Fruit fly (Drosophila melanogaster) whole organism, embryonic: ENCODE data around the gene Kdm2.

ENCODE experiments used
- Atf6 ChIP-seq: fragments of 200-800 bp; sonication (Bioruptor generic); IDR thresholded peaks from 2 replicates; pipeline ENCODE4 v1.3.6; 2022; ENCODE audit warnings: missing biosample characterization, missing genetic modification characterization
- B-H2 ChIP-seq: fragments of 200-800 bp; sonication (Bioruptor generic); optimal IDR thresholded peaks from 2 replicates; lab custom pipeline; 2018; ENCODE audit warnings: missing biosample characterization, mild to moderate bottlenecking, missing genetic modification characterization
- CG10431 ChIP-seq: fragments of 200-800 bp; sonication (Bioruptor generic); optimal IDR thresholded peaks from 3 replicates; lab custom pipeline; 2018; ENCODE audit warnings: missing biosample characterization, mild to moderate bottlenecking, missing genetic modification characterization
- CG10979 ChIP-seq: fragments of 200-800 bp; sonication (Bioruptor generic); optimal IDR thresholded peaks from 2 replicates; lab custom pipeline; 2018; ENCODE audit warnings: missing biosample characterization, mild to moderate bottlenecking, missing genetic modification characterization, moderate library complexity
- CG12659 ChIP-seq: fragments of 200-800 bp; sonication (Bioruptor generic); optimal IDR thresholded peaks from 3 replicates; lab custom pipeline; 2017; ENCODE audit warnings: mild to moderate bottlenecking, missing biosample characterization, missing genetic modification reagents, missing genetic modification characterization
- CG13287 ChIP-seq: fragments of 200-800 bp; sonication (Bioruptor generic); IDR thresholded peaks from 2 replicates; pipeline ENCODE4 v1.3.6; 2022; ENCODE audit warnings: missing biosample characterization, missing genetic modification characterization; ENCODE audit not compliant: partially characterized antibody
- CG15011 ChIP-seq: fragments of 200-800 bp; sonication (Bioruptor generic); optimal IDR thresholded peaks from 3 replicates; lab custom pipeline; 2018; ENCODE audit warnings: missing biosample characterization, mild to moderate bottlenecking, missing genetic modification characterization
- CG16813 ChIP-seq: fragments of 200-800 bp; sonication (Bioruptor generic); IDR thresholded peaks from 3 replicates; pipeline ENCODE4 v1.3.6; 2022; ENCODE audit warnings: missing biosample characterization, missing genetic modification characterization; ENCODE audit not compliant: partially characterized antibody
- CG18476 ChIP-seq: fragments of 200-800 bp; sonication (Bioruptor generic); optimal IDR thresholded peaks from 2 replicates; lab custom pipeline; 2016; ENCODE audit warnings: missing biosample characterization, mild to moderate bottlenecking, missing genetic modification characterization
- CG2116 ChIP-seq: fragments of 200-800 bp; sonication (Bioruptor generic); optimal IDR thresholded peaks from 3 replicates; lab custom pipeline; 2018; ENCODE audit warnings: missing biosample characterization, mild to moderate bottlenecking, missing genetic modification characterization
- CG2120 ChIP-seq: fragments of 200-800 bp; sonication (Bioruptor generic); optimal IDR thresholded peaks from 3 replicates; lab custom pipeline; 2016; ENCODE audit warnings: missing biosample characterization, missing genetic modification characterization
- CG2712 ChIP-seq: fragments of 200-800 bp; optimal IDR thresholded peaks from 3 replicates; lab custom pipeline; 2019; ENCODE audit warnings: missing biosample characterization, mild to moderate bottlenecking, missing genetic modification characterization, moderate library complexity
- CG3726 ChIP-seq: fragments of 200-800 bp; sonication (Bioruptor generic); IDR thresholded peaks from 3 replicates; pipeline ENCODE4, ENCODE4 v1.3.6; 2022; ENCODE audit warnings: missing biosample characterization, missing genetic modification characterization
- CG6254 ChIP-seq: fragments of 200-800 bp; sonication (Bioruptor generic); optimal IDR thresholded peaks from 3 replicates; lab custom pipeline; 2017; ENCODE audit warnings: mild to moderate bottlenecking, missing biosample characterization, missing genetic modification reagents, missing genetic modification characterization
- CG7928 ChIP-seq: fragments of 200-800 bp; sonication (Bioruptor generic); optimal IDR thresholded peaks from 2 replicates; lab custom pipeline; 2017; ENCODE audit warnings: missing biosample characterization, mild to moderate bottlenecking, missing genetic modification characterization
- CG8478 ChIP-seq: fragments of >200 bp; optimal IDR thresholded peaks from 2 replicates; lab custom pipeline; 2018
- Dbx ChIP-seq: fragments of 200-800 bp; sonication (Bioruptor generic); IDR thresholded peaks from 3 replicates; pipeline ENCODE4 v1.3.6; 2022; ENCODE audit warnings: missing biosample characterization, missing genetic modification characterization
- Eip74EF ChIP-seq, 2 experiments: fragments of 200-800 bp in 1 of 2; fragments of >200 bp in 1 of 2; sonication (Bioruptor generic) in 1 of 2; optimal IDR thresholded peaks; 2 replicates each; lab custom pipeline; 2017 to 2019; ENCODE audit warnings: missing biosample characterization in 2 of 2, missing genetic modification characterization in 2 of 2, mild to moderate bottlenecking in 1 of 2, moderate library complexity in 1 of 2
- Ets65A ChIP-seq: fragments of 200-800 bp; sonication (Bioruptor generic); peaks from one replicate; lab custom pipeline; 2016; ENCODE audit warnings: missing biosample characterization, missing genetic modification characterization
- GATAe ChIP-seq: fragments of 200-800 bp; sonication (Bioruptor generic); conservative IDR thresholded peaks from 2 replicates; pipeline ENCODE4 v1.3.6; 2022; ENCODE audit warnings: missing biosample characterization, missing genetic modification characterization
- H15 ChIP-seq: fragments of 200-800 bp; sonication (Bioruptor generic); IDR thresholded peaks from 3 replicates; pipeline ENCODE4 v1.3.6; 2022; ENCODE audit warnings: missing biosample characterization, missing genetic modification characterization
- Jarid2 ChIP-seq: fragments of 200-800 bp; sonication (Bioruptor generic); optimal IDR thresholded peaks from 3 replicates; lab custom pipeline; 2017; ENCODE audit warnings: mild to moderate bottlenecking, missing biosample characterization, missing genetic modification reagents, missing genetic modification characterization
- Lim3 ChIP-seq: fragments of 200-800 bp; sonication (Bioruptor generic); IDR thresholded peaks from 2 replicates; pipeline ENCODE4 v1.3.6; 2022; ENCODE audit warnings: missing biosample characterization, missing genetic modification characterization
- Lpt ChIP-seq: fragments of >200 bp; optimal IDR thresholded peaks from 2 replicates; lab custom pipeline; 2018; ENCODE audit warnings: missing biosample characterization, missing genetic modification characterization
- MTF-1 ChIP-seq: fragments of 200-800 bp; sonication (Bioruptor generic); optimal IDR thresholded peaks from 2 replicates; lab custom pipeline; 2018; ENCODE audit warnings: missing biosample characterization, mild to moderate bottlenecking, missing genetic modification characterization, borderline replicate concordance
- Mad ChIP-seq: fragments of 200-800 bp; sonication (Bioruptor generic); optimal IDR thresholded peaks from 2 replicates; lab custom pipeline; 2016; ENCODE audit warnings: missing biosample characterization, missing genetic modification characterization
- Meics ChIP-seq: fragments of 200-800 bp; sonication (Bioruptor generic); optimal IDR thresholded peaks from 2 replicates; lab custom pipeline; 2017; ENCODE audit warnings: missing biosample characterization, mild to moderate bottlenecking, missing genetic modification characterization
- NK7.1 ChIP-seq: fragments of 200-800 bp; sonication (Bioruptor generic); optimal IDR thresholded peaks from 3 replicates; lab custom pipeline; 2016; ENCODE audit warnings: missing biosample characterization, missing genetic modification characterization
- Pdp1 ChIP-seq, 2 experiments: fragments of 200-800 bp; sonication (Bioruptor generic); optimal IDR thresholded peaks; 3 replicates each; lab custom pipeline; 2016; ENCODE audit warnings: missing biosample characterization in 2 of 2, missing genetic modification characterization in 2 of 2, mild to moderate bottlenecking in 1 of 2, moderate library complexity in 1 of 2
- Ssrp ChIP-seq: fragments of 200-800 bp; sonication (Bioruptor generic); optimal IDR thresholded peaks from 2 replicates; lab custom pipeline; 2018; ENCODE audit warnings: missing biosample characterization, mild to moderate bottlenecking, missing genetic modification characterization, moderate library complexity
- Stat92E ChIP-seq, 3 experiments: fragments of >200 bp in 2 of 3; fragments of 200-800 bp in 1 of 3; sonication (Bioruptor generic) in 1 of 3; optimal IDR thresholded peaks; 2 replicates each; lab custom pipeline; 2017 to 2019; ENCODE audit warnings: missing biosample characterization in 3 of 3, missing genetic modification characterization in 3 of 3, mild to moderate bottlenecking in 1 of 3, moderate library complexity in 1 of 3
- btn ChIP-seq: fragments of 200-800 bp; sonication (Bioruptor generic); optimal IDR thresholded peaks from 2 replicates; lab custom pipeline; 2016; ENCODE audit warnings: missing biosample characterization, missing genetic modification characterization
- cwo ChIP-seq: fragments of 200-800 bp; sonication (Bioruptor generic); optimal IDR thresholded peaks from 3 replicates; lab custom pipeline; 2017; ENCODE audit warnings: missing biosample characterization, missing genetic modification characterization, mild to moderate bottlenecking, moderate library complexity, missing genetic modification reagents
- dimm ChIP-seq: fragments of 200-800 bp; sonication (Bioruptor generic); IDR thresholded peaks from 2 replicates; pipeline ENCODE4 v1.3.6; 2022; ENCODE audit warnings: missing biosample characterization, missing genetic modification characterization
- disco-r ChIP-seq: fragments of 200-800 bp; sonication (Bioruptor generic); optimal IDR thresholded peaks from 2 replicates; lab custom pipeline; 2016; ENCODE audit warnings: missing biosample characterization, missing genetic modification characterization
- dmrt99B ChIP-seq: fragments of 200-800 bp; sonication (Bioruptor generic); optimal IDR thresholded peaks from 2 replicates; lab custom pipeline; 2018; ENCODE audit warnings: missing biosample characterization, mild to moderate bottlenecking, missing genetic modification characterization, moderate library complexity
- esg ChIP-seq: fragments of 200-800 bp; sonication (Bioruptor generic); conservative IDR thresholded peaks from 2 replicates; pipeline ENCODE4 v1.3.6; 2022; ENCODE audit warnings: missing biosample characterization, missing genetic modification characterization
- hkb ChIP-seq, 2 experiments: fragments of 200-800 bp in 1 of 2; fragments of >200 bp in 1 of 2; sonication (Bioruptor generic) in 1 of 2; IDR thresholded peaks in 1 of 2; optimal IDR thresholded peaks in 1 of 2; 2 replicates each; pipeline versions ENCODE4 v1.3.6 to Lab custom; 2017 to 2022; ENCODE audit warnings: missing biosample characterization in 1 of 2, missing genetic modification characterization in 1 of 2
- kay ChIP-seq: fragments of 200-800 bp; sonication (Bioruptor generic); optimal IDR thresholded peaks from 2 replicates; lab custom pipeline; 2016; ENCODE audit warnings: missing biosample characterization, missing genetic modification characterization
- nmo ChIP-seq: fragments of 200-800 bp; sonication (Bioruptor generic); optimal IDR thresholded peaks from 2 replicates; lab custom pipeline; 2018; ENCODE audit warnings: missing biosample characterization, mild to moderate bottlenecking, missing genetic modification characterization, moderate library complexity
- pb ChIP-seq: fragments of 200-800 bp; sonication (Bioruptor generic); optimal IDR thresholded peaks from 3 replicates; lab custom pipeline; 2016; ENCODE audit warnings: missing biosample characterization, missing genetic modification characterization
- pho ChIP-seq: fragments of 200-800 bp; sonication (Bioruptor generic); optimal IDR thresholded peaks from 2 replicates; lab custom pipeline; 2016; ENCODE audit warnings: missing biosample characterization, missing genetic modification characterization
- pnt ChIP-seq: fragments of 200-800 bp; sonication (Bioruptor generic); optimal IDR thresholded peaks from 3 replicates; lab custom pipeline; 2016; ENCODE audit warnings: missing biosample characterization, missing genetic modification characterization
- row ChIP-seq: fragments of 200-800 bp; sonication (Bioruptor generic); IDR thresholded peaks from 3 replicates; pipeline ENCODE4 v1.3.6; 2022; ENCODE audit warnings: missing biosample characterization, missing genetic modification characterization
- shn ChIP-seq: fragments of 200-800 bp; sonication (Bioruptor generic); optimal IDR thresholded peaks from 3 replicates; lab custom pipeline; 2016; ENCODE audit warnings: missing biosample characterization, missing genetic modification characterization
- sob ChIP-seq: fragments of 200-800 bp; sonication (Bioruptor generic); IDR thresholded peaks from 2 replicates; pipeline ENCODE4 v1.3.6; 2022; ENCODE audit warnings: missing biosample characterization, missing genetic modification characterization
- sqz ChIP-seq: fragments of 200-800 bp; sonication (Bioruptor generic); optimal IDR thresholded peaks from 3 replicates; lab custom pipeline; 2018; ENCODE audit warnings: missing biosample characterization, mild to moderate bottlenecking, missing genetic modification characterization
- stwl ChIP-seq: fragments of 200-800 bp; sonication (Bioruptor generic); optimal IDR thresholded peaks from 3 replicates; lab custom pipeline; 2018; ENCODE audit warnings: missing biosample characterization, mild to moderate bottlenecking, missing genetic modification characterization, moderate library complexity
- tgo ChIP-seq: fragments of 200-800 bp; sonication (Bioruptor generic); IDR thresholded peaks from 3 replicates; pipeline ENCODE4 v1.3.6; 2022; ENCODE audit warnings: missing biosample characterization, missing genetic modification characterization
- wdn ChIP-seq: fragments of 200-800 bp; sonication (Bioruptor generic); IDR thresholded peaks from 2 replicates; pipeline ENCODE4 v1.3.6; 2022; ENCODE audit warnings: missing biosample characterization, missing genetic modification characterization
- yki ChIP-seq: fragments of >200 bp; optimal IDR thresholded peaks from 3 replicates; lab custom pipeline; 2018

Kdm2 gene

dm6 chr3R:9083379-9083778 is 31.1 kb downstream of the Kdm2 start (continued):
- TF ChIP-seq CG12659 (GFP tag; lab: Kevin White, UChicago) (peak; percentile 26), Atf6 (GFP tag; lab: Robert Waterston, UW) (peak; percentile 49; the same call in 1 of the 2 replicates), CG3726 (0 out of 3 replicates have a peak, but pooled peaks have one; percentile 9), CG2116 (GFP tag; lab: Kevin White, UChicago) (no peak), MTF-1 (GFP tag; lab: Kevin White, UChicago) (no peak), GATAe (no peak), Pdp1 (GFP tag; optimal IDR thresholded peaks at IDR 0.05; lab: Kevin White, UChicago) (no peak), tgo (GFP tag; lab: Robert Waterston, UW) (peak; percentile 37; the same call in 1 of the 3 replicates), shn (GFP tag; lab: Kevin White, UChicago) (no peak), Mad (GFP tag; lab: Kevin White, UChicago) (no peak), NK7.1 (GFP tag; lab: Kevin White, UChicago) (no peak), CG8478 (no peak), esg (0 out of 2 replicates have a peak, but pooled peaks have one; percentile 7), Stat92E (GFP tag; optimal IDR thresholded peaks at IDR 0.05; lab: Kevin White, UChicago) (no peak), disco-r (GFP tag; lab: Kevin White, UChicago) (no peak), kay (GFP tag; lab: Kevin White, UChicago) (no peak), CG2712 (tag; lab: Kevin White, UChicago) (peak; percentile 45), Lim3 (GFP tag; lab: Robert Waterston, UW) (no peak), CG10979 (tag; lab: Kevin White, UChicago) (peak; percentile 52), hkb (optimal IDR thresholded peaks at IDR 0.05; lab: Kevin White, UChicago) (no peak), hkb (GFP tag; IDR thresholded peaks at IDR 0.05; lab: Robert Waterston, UW) (0 out of 2 replicates have a peak, but pooled peaks have one; percentile 26), CG16813 (GFP tag; lab: Robert Waterston, UW) (no peak), CG7928 (GFP tag; lab: Kevin White, UChicago) (no peak), CG10431 (GFP tag; lab: Kevin White, UChicago) (no peak), CG2120 (peak; percentile 42), Dbx (GFP tag; lab: Robert Waterston, UW) (peak; percentile 41; the same call in 1 of the 3 replicates), btn (GFP tag; lab: Kevin White, UChicago) (no peak), pb (GFP tag; lab: Kevin White, UChicago) (no peak), nmo (GFP tag; lab: Kevin White, UChicago) (peak; percentile 9), Ssrp (peak; percentile 28), Eip74EF (GFP tag; optimal IDR thresholded peaks at IDR 0.05; lab: Kevin White, UChicago) (no peak), B-H2 (GFP tag; lab: Kevin White, UChicago) (no peak), CG6254 (GFP tag; lab: Kevin White, UChicago) (no peak), yki (lab: Kevin White, UChicago) (no peak), CG18476 (no peak), pho (no peak), stwl (no peak), dimm (GFP tag; lab: Robert Waterston, UW) (no peak), Ets65A (peak; percentile 91), sqz (no peak), CG13287 (no peak), dmrt99B (tag; lab: Kevin White, UChicago) (peak; percentile 57), wdn (GFP tag; lab: Robert Waterston, UW) (no peak), cwo (GFP tag; lab: Kevin White, UChicago) (peak; percentile 39), sob (GFP tag; lab: Robert Waterston, UW) (peak; percentile 60), H15 (GFP tag; lab: Robert Waterston, UW) (peak; percentile 33; the same call in 1 of the 3 replicates), row (peak; percentile 69), CG15011 (GFP tag; lab: Kevin White, UChicago) (peak; percentile 26), Jarid2 (GFP tag; lab: Kevin White, UChicago) (no peak), Lpt (no peak), pnt (GFP tag; lab: Kevin White, UChicago) (no peak), Meics (GFP tag; lab: Kevin White, UChicago) (peak; percentile 57)
